Worm (Caenorhabditis elegans): ENCODE data around the gene C06H5.12.

The C06H5.12 gene

DNA sequence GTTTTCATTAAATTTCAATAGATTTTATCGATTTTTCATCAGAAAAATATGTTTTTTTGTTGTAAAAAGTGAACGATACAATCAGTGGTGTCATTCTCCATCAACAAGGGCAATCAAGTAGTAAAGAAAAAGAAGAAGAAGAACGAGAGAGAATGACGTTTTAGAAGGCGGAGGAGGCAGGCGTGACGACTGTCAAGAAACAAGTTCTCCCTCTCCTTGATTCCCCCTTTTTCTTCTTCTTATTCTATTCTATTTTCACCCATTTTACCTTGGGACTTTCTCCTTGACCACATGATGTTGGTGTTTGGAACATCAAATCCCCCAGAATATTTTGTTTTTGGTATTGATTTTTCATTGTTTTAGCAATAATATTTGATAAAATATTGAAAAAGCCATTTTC lies 11.2 kb downstream of the C06H5.12 start:
- TF ChIP-seq nhr-67 (tag; optimal IDR thresholded peaks at IDR 0.05): no peak
- TF ChIP-seq nhr-23 (tag; optimal IDR thresholded peaks at IDR 0.05): peak; percentile 50
- TF ChIP-seq nhr-25 (tag; optimal IDR thresholded peaks at IDR 0.05): peak; percentile 56
- TF ChIP-seq ceh-28 (tag; optimal IDR thresholded peaks at IDR 0.05): peak; percentile 66

DNA sequence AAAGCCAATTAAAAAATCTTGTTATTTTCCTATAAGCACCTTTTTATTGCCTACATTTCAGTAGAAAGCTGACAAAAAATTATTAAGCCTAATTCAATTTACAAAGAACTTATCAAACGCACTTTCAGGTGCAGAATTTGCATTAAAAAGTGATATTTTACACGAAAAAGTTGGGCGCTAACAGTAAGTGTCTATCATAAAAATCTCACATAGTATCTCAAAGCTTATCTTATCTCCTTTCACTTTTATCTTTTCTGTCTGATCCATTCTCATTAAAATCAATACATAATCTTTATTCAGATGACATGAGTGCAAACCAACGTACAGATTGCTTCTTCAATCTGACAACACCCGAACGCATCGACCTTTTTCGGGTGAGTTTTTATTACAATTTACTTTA lies 15.4 kb downstream of the C06H5.12 start, which contains the start of gene dcar-1:
TSS of gene dcar-1 (plus strand) at position 301 of the 400 bp plus-strand sequence.
- TF ChIP-seq lsy-12 (tag; optimal IDR thresholded peaks at IDR 0.05) (no peak), ceh-28 (tag; optimal IDR thresholded peaks at IDR 0.05) (no peak), nfya-1 (tag; optimal IDR thresholded peaks at IDR 0.05; ENCODE audit: insufficient read depth) (no peak), aly-2 (tag; optimal IDR thresholded peaks at IDR 0.05) (no peak), ZK546.5 (tag; optimal IDR thresholded peaks at IDR 0.05) (no peak), pqm-1 (tag; optimal IDR thresholded peaks at IDR 0.05) (no peak), ama-1 (optimal IDR thresholded peaks at IDR 0.05) (no peak), lin-39 (tag; optimal IDR thresholded peaks at IDR 0.05) (no peak), ztf-4 (tag; optimal IDR thresholded peaks at IDR 0.05) (no peak)

DNA sequence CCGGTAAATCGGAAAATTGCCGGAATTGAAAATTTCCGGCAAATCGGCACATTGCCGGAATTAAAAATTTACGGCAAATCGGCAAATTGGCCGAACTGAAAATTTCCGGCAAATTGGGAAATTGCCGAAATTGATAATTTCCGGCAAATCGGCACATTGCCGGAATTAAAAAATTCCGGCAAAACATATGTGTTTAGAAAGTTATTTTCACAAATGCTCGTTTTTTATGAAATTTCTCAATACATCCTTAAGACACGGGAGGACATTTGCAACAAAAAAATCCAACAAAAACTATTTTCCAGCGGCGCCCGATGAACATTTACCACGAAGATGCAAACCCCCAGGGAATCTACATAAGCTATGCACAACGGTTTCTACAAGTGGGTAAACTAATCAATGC lies 24.1 kb downstream of the C06H5.12 start, which contains the start of gene C06H5.8:
TSS of gene C06H5.8 (plus strand) at position 301 of the 400 bp plus-strand sequence.
- no peak for TF ChIP-seq elt-2 (tag; optimal IDR thresholded peaks at IDR 0.05)
- TF ChIP-seq unc-39 (tag; optimal IDR thresholded peaks at IDR 0.05): no peak
- no peak for TF ChIP-seq ama-1 (optimal IDR thresholded peaks at IDR 0.05)
- no peak for TF ChIP-seq ceh-9 (tag; optimal IDR thresholded peaks at IDR 0.05)
- TF ChIP-seq tbx-2 (tag; optimal IDR thresholded peaks at IDR 0.05): no peak
- TF ChIP-seq nhr-77 (tag; optimal IDR thresholded peaks at IDR 0.05): no peak
- no peak for TF ChIP-seq nhr-23 (tag; optimal IDR thresholded peaks at IDR 0.05)
- TF ChIP-seq elt-1 (tag; optimal IDR thresholded peaks at IDR 0.05): no peak
- no peak for TF ChIP-seq ceh-28 (tag; optimal IDR thresholded peaks at IDR 0.05)
- TF ChIP-seq nhr-76 (tag; optimal IDR thresholded peaks at IDR 0.05): no peak
- TF ChIP-seq ceh-82 (tag; optimal IDR thresholded peaks at IDR 0.05): no peak
- TF ChIP-seq lsy-12 (tag; optimal IDR thresholded peaks at IDR 0.05): no peak
- no peak for TF ChIP-seq elt-3 (tag; optimal IDR thresholded peaks at IDR 0.05)
- TF ChIP-seq sea-2 (GFP tag; optimal IDR thresholded peaks at IDR 0.05): no peak
- no peak for TF ChIP-seq nhr-11 (tag; optimal IDR thresholded peaks at IDR 0.05)
- no peak for TF ChIP-seq egl-5 (tag; optimal IDR thresholded peaks at IDR 0.05)
- no peak for TF ChIP-seq ceh-16 (tag; optimal IDR thresholded peaks at IDR 0.05)

DNA sequence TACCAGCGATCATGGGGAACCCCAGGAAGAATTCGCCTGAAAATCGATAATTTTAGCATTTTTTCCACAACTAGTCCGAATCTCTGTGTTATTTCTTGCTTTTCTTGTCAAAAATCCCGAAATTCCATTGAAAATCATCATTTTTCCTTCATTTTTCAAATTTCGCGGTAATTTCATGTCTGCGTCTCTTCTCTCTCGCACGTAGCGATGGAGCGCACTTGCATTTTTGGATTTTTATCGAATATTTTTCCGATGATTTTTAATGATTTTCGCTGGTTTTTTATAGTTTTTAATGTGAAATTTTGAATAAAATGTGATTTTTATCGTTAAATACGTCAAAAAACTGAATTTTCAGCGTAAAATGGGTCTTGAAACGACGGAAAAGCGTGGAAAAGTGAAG lies 26.8 kb downstream of the C06H5.12 start, which contains the start of gene E01B7.2:
TSS of gene E01B7.2 (plus strand) at position 350 of the 400 bp plus-strand sequence.
- TF ChIP-seq elt-2 (tag; optimal IDR thresholded peaks at IDR 0.05) (peak; percentile 21), snpc-4 (tag; optimal IDR thresholded peaks at IDR 0.05) (peak; percentile 47), lin-15B (tag; optimal IDR thresholded peaks at IDR 0.05) (peak; percentile 82), elt-3 (tag; optimal IDR thresholded peaks at IDR 0.05) (no peak), nhr-28 (tag; optimal IDR thresholded peaks at IDR 0.05) (no peak), jun-1 (tag; optimal IDR thresholded peaks at IDR 0.05) (peak; percentile 40), nhr-25 (tag; optimal IDR thresholded peaks at IDR 0.05) (peak; percentile 47), nhr-43 (tag; optimal IDR thresholded peaks at IDR 0.05; ENCODE audit: poor library complexity, severe bottlenecking) (no peak), nhr-12 (tag; optimal IDR thresholded peaks at IDR 0.05) (no peak), hmg-11 (tag; optimal IDR thresholded peaks at IDR 0.05) (peak; percentile 48), ceh-16 (tag; optimal IDR thresholded peaks at IDR 0.05) (no peak), nhr-67 (tag; optimal IDR thresholded peaks at IDR 0.05) (no peak), pha-4 (tag; optimal IDR thresholded peaks at IDR 0.05) (peak; percentile 86), lin-39 (tag; optimal IDR thresholded peaks at IDR 0.05) (peak; percentile 35), nhr-23 (tag; optimal IDR thresholded peaks at IDR 0.05) (peak; percentile 89), daf-12 (tag; optimal IDR thresholded peaks at IDR 0.05) (no peak), mml-1 (tag; optimal IDR thresholded peaks at IDR 0.05) (no peak), ceh-9 (tag; optimal IDR thresholded peaks at IDR 0.05) (no peak), ceh-28 (tag; optimal IDR thresholded peaks at IDR 0.05) (peak; percentile 64), fkh-10 (GFP tag; optimal IDR thresholded peaks at IDR 0.05) (peak; percentile 24), eor-1 (tag; optimal IDR thresholded peaks at IDR 0.05) (peak in 1 of 2 experiments; percentile 56), lsy-12 (tag; optimal IDR thresholded peaks at IDR 0.05) (no peak), unc-39 (tag; optimal IDR thresholded peaks at IDR 0.05) (no peak), ceh-82 (tag; optimal IDR thresholded peaks at IDR 0.05) (peak; percentile 71), ztf-11 (tag; optimal IDR thresholded peaks at IDR 0.05) (no peak), egl-5 (tag; optimal IDR thresholded peaks at IDR 0.05) (no peak), nfya-1 (tag; optimal IDR thresholded peaks at IDR 0.05; ENCODE audit: insufficient read depth) (peak; percentile 75), ZK546.5 (tag; optimal IDR thresholded peaks at IDR 0.05) (no peak), skn-1 (tag; optimal IDR thresholded peaks at IDR 0.05) (peak; percentile 96)
